Fruit fly (Drosophila melanogaster): ENCODE results near the gene RNaseX25.
A peak's percentile ranks its signal among the peaks of the same experiment; 100 is the strongest.

dm6 chr3L:8018665-8019070 is 48.3 kb downstream of the RNaseX25 start:
- peak; percentile 82 for TF ChIP-seq kay (GFP tag; ENCODE audit: borderline replicate concordance)
- peak; percentile 24 for TF ChIP-seq ovo (GFP tag; optimal IDR thresholded peaks at IDR 0.05)
- peak; percentile 32 for TF ChIP-seq CG7101 (tag; optimal IDR thresholded peaks at IDR 0.05)
- TF ChIP-seq CG14711 (tag; optimal IDR thresholded peaks at IDR 0.05), result peak; percentile 12
- TF ChIP-seq Mnt (GFP tag; optimal IDR thresholded peaks at IDR 0.05), result no peak
- TF ChIP-seq Crg-1 (GFP tag; optimal IDR thresholded peaks at IDR 0.05), result no peak
- no peak for TF ChIP-seq bab1 (GFP tag; optimal IDR thresholded peaks at IDR 0.05)
- no peak for TF ChIP-seq CG1620 (GFP tag; optimal IDR thresholded peaks at IDR 0.05)
- TF ChIP-seq CG5204 (GFP tag; optimal IDR thresholded peaks at IDR 0.05), result no peak
- TF ChIP-seq cnc (optimal IDR thresholded peaks at IDR 0.05), result no peak
